Fruit fly (Drosophila melanogaster) whole organism, embryonic: ENCODE data around the gene GAPcenA.
A peak's percentile ranks its signal among the peaks of the same experiment; 100 is the strongest.

Source experiments
- Asciz ChIP-seq: fragments of 200-800 bp; sonication (Bioruptor generic); optimal IDR thresholded peaks from 2 replicates; lab custom pipeline; 2017; ENCODE audit warnings: missing biosample characterization, mild to moderate bottlenecking, missing genetic modification characterization, missing genetic modification reagents
- Atf3 ChIP-seq: fragments of 200-800 bp; sonication (Bioruptor generic); optimal IDR thresholded peaks from 3 replicates; lab custom pipeline; 2016; ENCODE audit warnings: missing biosample characterization, missing genetic modification characterization
- C15 ChIP-seq: fragments of 200-800 bp; sonication (Bioruptor generic); IDR thresholded peaks from 3 replicates; pipeline ENCODE4 v1.3.6; 2022; ENCODE audit warnings: missing biosample characterization, missing genetic modification characterization
- CG10431 ChIP-seq: fragments of 200-800 bp; sonication (Bioruptor generic); optimal IDR thresholded peaks from 3 replicates; lab custom pipeline; 2018; ENCODE audit warnings: missing biosample characterization, mild to moderate bottlenecking, missing genetic modification characterization
- CG12071 ChIP-seq: fragments of 200-800 bp; sonication (Bioruptor generic); optimal IDR thresholded peaks from 3 replicates; lab custom pipeline; 2018; ENCODE audit warnings: missing biosample characterization, mild to moderate bottlenecking, missing genetic modification characterization
- CG12236 ChIP-seq: fragments of 200-800 bp; sonication (Bioruptor generic); optimal IDR thresholded peaks from 2 replicates; lab custom pipeline; 2016; ENCODE audit warnings: missing biosample characterization, missing genetic modification characterization
- CG14014 ChIP-seq: fragments of 200-800 bp; sonication (Bioruptor generic); IDR thresholded peaks from 2 replicates; pipeline ENCODE4 v1.3.6; 2022; ENCODE audit warnings: missing biosample characterization, missing genetic modification characterization
- CG14860 ChIP-seq: fragments of 200-800 bp; sonication (Bioruptor generic); IDR thresholded peaks from 3 replicates; pipeline ENCODE4 v1.3.6; 2022; ENCODE audit warnings: missing biosample characterization, missing genetic modification characterization; ENCODE audit not compliant: partially characterized antibody
- CG16779 ChIP-seq: fragments of 200-800 bp; sonication (Bioruptor generic); IDR thresholded peaks from 2 replicates; pipeline ENCODE4 v1.3.6; 2022; ENCODE audit warnings: missing biosample characterization, missing genetic modification characterization
- CG17359 ChIP-seq: fragments of 200-800 bp; sonication (Bioruptor generic); optimal IDR thresholded peaks from 3 replicates; lab custom pipeline; 2018; ENCODE audit warnings: missing biosample characterization, mild to moderate bottlenecking, missing genetic modification characterization, moderate library complexity
- CG17361 ChIP-seq: fragments of 200-800 bp; sonication (Bioruptor generic); IDR thresholded peaks from 3 replicates; pipeline ENCODE4 v1.3.6; 2022; ENCODE audit warnings: missing biosample characterization, missing genetic modification characterization
- CG17385 ChIP-seq: fragments of 200-800 bp; sonication (Bioruptor generic); optimal IDR thresholded peaks from 3 replicates; lab custom pipeline; 2018; ENCODE audit warnings: missing biosample characterization, mild to moderate bottlenecking, missing genetic modification characterization
- CG17802 ChIP-seq: fragments of 200-800 bp; sonication (Bioruptor generic); optimal IDR thresholded peaks from 2 replicates; lab custom pipeline; 2018; ENCODE audit warnings: missing biosample characterization, mild to moderate bottlenecking, missing genetic modification characterization, moderate library complexity
- CG2199 ChIP-seq: fragments of 200-800 bp; sonication (Bioruptor generic); IDR thresholded peaks from 3 replicates; pipeline ENCODE4 v1.3.6; 2022; ENCODE audit warnings: missing biosample characterization, missing genetic modification characterization
- CG2202 ChIP-seq: fragments of 200-800 bp; sonication (Bioruptor generic); optimal IDR thresholded peaks from 2 replicates; lab custom pipeline; 2018; ENCODE audit warnings: missing biosample characterization, mild to moderate bottlenecking, missing genetic modification characterization
- CG2678 ChIP-seq: fragments of 200-800 bp; sonication (Bioruptor generic); optimal IDR thresholded peaks from 3 replicates; lab custom pipeline; 2019; ENCODE audit warnings: missing biosample characterization, mild to moderate bottlenecking, missing genetic modification characterization, moderate library complexity
- CG30020 ChIP-seq: fragments of 200-800 bp; optimal IDR thresholded peaks from 2 replicates; lab custom pipeline; 2019; ENCODE audit warnings: missing biosample characterization, mild to moderate bottlenecking, missing genetic modification characterization, moderate library complexity
- CG3838 ChIP-seq: fragments of 200-800 bp; sonication (Bioruptor generic); optimal IDR thresholded peaks from 3 replicates; lab custom pipeline; 2016; ENCODE audit warnings: missing biosample characterization, missing genetic modification characterization
- CG6175 ChIP-seq: fragments of 200-800 bp; sonication (Bioruptor generic); IDR thresholded peaks from 3 replicates; pipeline ENCODE4 v1.3.6; 2022; ENCODE audit warnings: missing biosample characterization, missing genetic modification characterization
- CG6254 ChIP-seq: fragments of 200-800 bp; sonication (Bioruptor generic); optimal IDR thresholded peaks from 3 replicates; lab custom pipeline; 2017; ENCODE audit warnings: mild to moderate bottlenecking, missing biosample characterization, missing genetic modification reagents, missing genetic modification characterization
- CG8924 ChIP-seq: fragments of 200-800 bp; optimal IDR thresholded peaks from 3 replicates; lab custom pipeline; 2019; ENCODE audit warnings: missing biosample characterization, mild to moderate bottlenecking, missing genetic modification characterization, moderate library complexity
- CHES-1-like ChIP-seq: fragments of 200-800 bp; sonication (Bioruptor generic); optimal IDR thresholded peaks from 2 replicates; lab custom pipeline; 2016; ENCODE audit warnings: missing biosample characterization, missing genetic modification characterization
- D19B ChIP-seq: fragments of 200-800 bp; sonication (Bioruptor generic); optimal IDR thresholded peaks from 2 replicates; lab custom pipeline; 2017; ENCODE audit warnings: missing biosample characterization, mild to moderate bottlenecking, missing genetic modification characterization
- Ets65A ChIP-seq: fragments of 200-800 bp; sonication (Bioruptor generic); peaks from one replicate; lab custom pipeline; 2016; ENCODE audit warnings: missing biosample characterization, missing genetic modification characterization
- HLH4C ChIP-seq: fragments of 200-800 bp; sonication (Bioruptor generic); IDR thresholded peaks from 3 replicates; pipeline ENCODE4 v1.3.6; 2022; ENCODE audit warnings: missing biosample characterization, missing genetic modification characterization; ENCODE audit not compliant: partially characterized antibody
- Mes4 ChIP-seq: fragments of 200-800 bp; sonication (Bioruptor generic); optimal IDR thresholded peaks from 2 replicates; lab custom pipeline; 2016; ENCODE audit warnings: missing biosample characterization, missing genetic modification characterization
- ase ChIP-seq: fragments of 200-800 bp; sonication (Bioruptor generic); IDR thresholded peaks from 3 replicates; pipeline ENCODE4 v1.3.6; 2022; ENCODE audit warnings: missing biosample characterization, missing genetic modification characterization
- bbx ChIP-seq: fragments of 200-800 bp; sonication (Bioruptor generic); IDR thresholded peaks from 2 replicates; pipeline ENCODE4 v1.3.6; 2022; ENCODE audit warnings: missing biosample characterization, missing genetic modification characterization; ENCODE audit not compliant: partially characterized antibody
- bsh ChIP-seq, 2 experiments: fragments of 200-800 bp; sonication (Bioruptor generic); optimal IDR thresholded peaks; 2 replicates each; lab custom pipeline; 2017 to 2018; ENCODE audit warnings: mild to moderate bottlenecking in 2 of 2, missing biosample characterization in 2 of 2, missing genetic modification characterization in 2 of 2, moderate library complexity in 1 of 2
- cwo ChIP-seq: fragments of 200-800 bp; sonication (Bioruptor generic); optimal IDR thresholded peaks from 3 replicates; lab custom pipeline; 2017; ENCODE audit warnings: missing biosample characterization, missing genetic modification characterization, mild to moderate bottlenecking, moderate library complexity, missing genetic modification reagents
- dimm ChIP-seq: fragments of 200-800 bp; sonication (Bioruptor generic); IDR thresholded peaks from 2 replicates; pipeline ENCODE4 v1.3.6; 2022; ENCODE audit warnings: missing biosample characterization, missing genetic modification characterization
- disco-r ChIP-seq: fragments of 200-800 bp; sonication (Bioruptor generic); optimal IDR thresholded peaks from 2 replicates; lab custom pipeline; 2016; ENCODE audit warnings: missing biosample characterization, missing genetic modification characterization
- fu2 ChIP-seq: fragments of 200-800 bp; sonication (Bioruptor generic); optimal IDR thresholded peaks from 2 replicates; lab custom pipeline; 2016; ENCODE audit warnings: missing biosample characterization, missing genetic modification characterization
- grau ChIP-seq: fragments of 200-800 bp; optimal IDR thresholded peaks from 3 replicates; lab custom pipeline; 2019; ENCODE audit warnings: missing biosample characterization, mild to moderate bottlenecking, missing genetic modification characterization, moderate library complexity
- gsb-n ChIP-seq: fragments of 200-800 bp; sonication (Bioruptor generic); optimal IDR thresholded peaks from 3 replicates; lab custom pipeline; 2018; ENCODE audit warnings: missing biosample characterization, mild to moderate bottlenecking, missing genetic modification characterization
- ind ChIP-seq: fragments of 200-800 bp; sonication (Bioruptor generic); optimal IDR thresholded peaks from 3 replicates; lab custom pipeline; 2016; ENCODE audit warnings: missing biosample characterization, missing genetic modification characterization
- jigr1 ChIP-seq: fragments of 200-800 bp; sonication (Bioruptor generic); IDR thresholded peaks from 3 replicates; pipeline ENCODE4 v1.3.6; 2022; ENCODE audit warnings: missing biosample characterization, missing genetic modification characterization
- kay ChIP-seq: fragments of 200-800 bp; sonication (Bioruptor generic); optimal IDR thresholded peaks from 2 replicates; lab custom pipeline; 2016; ENCODE audit warnings: missing biosample characterization, missing genetic modification characterization
- kni ChIP-seq: fragments of 200-800 bp; sonication (Bioruptor generic); optimal IDR thresholded peaks from 3 replicates; lab custom pipeline; 2017; ENCODE audit warnings: mild to moderate bottlenecking, missing biosample characterization, missing genetic modification reagents, missing genetic modification characterization
- knrl ChIP-seq: fragments of 200-800 bp; sonication (Bioruptor generic); IDR thresholded peaks from 3 replicates; pipeline ENCODE4 v1.3.6; 2022; ENCODE audit warnings: missing biosample characterization, missing genetic modification characterization; ENCODE audit not compliant: partially characterized antibody
- lola ChIP-seq, 3 experiments: fragments of >200 bp in 2 of 3; fragments of 200-800 bp in 1 of 3; sonication (Bioruptor generic) in 1 of 3; optimal IDR thresholded peaks; 2 replicates each; lab custom pipeline; 2017 to 2019; ENCODE audit warnings: missing biosample characterization in 3 of 3, missing genetic modification characterization in 3 of 3, mild to moderate bottlenecking in 1 of 3, moderate library complexity in 1 of 3
- sim ChIP-seq: fragments of 200-800 bp; sonication (Bioruptor generic); IDR thresholded peaks from 2 replicates; pipeline ENCODE4 v1.3.6; 2022; ENCODE audit warnings: missing biosample characterization, missing genetic modification characterization
- stwl ChIP-seq: fragments of 200-800 bp; sonication (Bioruptor generic); optimal IDR thresholded peaks from 3 replicates; lab custom pipeline; 2018; ENCODE audit warnings: missing biosample characterization, mild to moderate bottlenecking, missing genetic modification characterization, moderate library complexity
- sug ChIP-seq: fragments of 200-800 bp; optimal IDR thresholded peaks from 2 replicates; lab custom pipeline; 2019; ENCODE audit warnings: missing biosample characterization, mild to moderate bottlenecking, missing genetic modification characterization, moderate library complexity
- tap ChIP-seq: fragments of 200-800 bp; optimal IDR thresholded peaks from 3 replicates; lab custom pipeline; 2019; ENCODE audit warnings: missing biosample characterization, mild to moderate bottlenecking, missing genetic modification characterization, moderate library complexity
- tna ChIP-seq: fragments of 200-800 bp; sonication (Bioruptor generic); IDR thresholded peaks from 2 replicates; pipeline ENCODE4 v1.3.6; 2022; ENCODE audit warnings: missing biosample characterization, missing genetic modification characterization; ENCODE audit not compliant: partially characterized antibody
- toy ChIP-seq: fragments of 200-800 bp; sonication (Bioruptor generic); IDR thresholded peaks from 2 replicates; pipeline ENCODE4 v1.3.6; 2022; ENCODE audit warnings: missing biosample characterization, missing genetic modification characterization
- trh ChIP-seq: fragments of 200-800 bp; sonication (Bioruptor generic); optimal IDR thresholded peaks from 2 replicates; lab custom pipeline; 2016; ENCODE audit warnings: missing biosample characterization, missing genetic modification characterization
- tup ChIP-seq: fragments of 200-800 bp; sonication (Bioruptor generic); optimal IDR thresholded peaks from 2 replicates; lab custom pipeline; 2016; ENCODE audit warnings: missing biosample characterization, mild to moderate bottlenecking, missing genetic modification characterization, moderate library complexity

The GAPcenA gene

dm6 chr3L:8340264-8341095 lies 5.9 kb upstream of the GAPcenA start, which contains the start of the genes Prim1 and CG7083 (continued):
- TF ChIP-seq disco-r (GFP tag; lab: Kevin White, UChicago): no peak
- TF ChIP-seq CG2199: no peak
- TF ChIP-seq gsb-n: peak; percentile 29
- TF ChIP-seq CG12236 (GFP tag; lab: Kevin White, UChicago): peak; percentile 33
- TF ChIP-seq bbx (GFP tag; lab: Robert Waterston, UW): peak; percentile 45
- TF ChIP-seq knrl (GFP tag; lab: Robert Waterston, UW): no peak
- TF ChIP-seq tna (GFP tag; lab: Robert Waterston, UW): no peak
- no peak for TF ChIP-seq CG16779 (GFP tag; lab: Robert Waterston, UW)
- no peak for TF ChIP-seq C15
- TF ChIP-seq trh (GFP tag; lab: Kevin White, UChicago): no peak
- peak; percentile 49 for TF ChIP-seq CG8924
- TF ChIP-seq CHES-1-like (GFP tag; lab: Kevin White, UChicago): peak; percentile 76
- no peak for TF ChIP-seq CG17802 (tag; lab: Kevin White, UChicago)
- TF ChIP-seq CG2202: peak; percentile 24
- no peak for TF ChIP-seq CG6254
- peak; percentile 33 for TF ChIP-seq Asciz
- no peak for TF ChIP-seq HLH4C (GFP tag; lab: Robert Waterston, UW)
- TF ChIP-seq kay (GFP tag; lab: Kevin White, UChicago): no peak
- no peak for TF ChIP-seq toy (GFP tag; lab: Robert Waterston, UW)
- peak; percentile 35 for TF ChIP-seq CG30020 (tag; lab: Kevin White, UChicago)
- no peak for TF ChIP-seq jigr1 (GFP tag; lab: Robert Waterston, UW)
- peak; percentile 60 for TF ChIP-seq CG17385 (GFP tag; lab: Kevin White, UChicago)
- TF ChIP-seq ind (GFP tag; lab: Kevin White, UChicago): peak; percentile 53
- TF ChIP-seq cwo (GFP tag; lab: Kevin White, UChicago): peak; percentile 21
- TF ChIP-seq ase (GFP tag; lab: Robert Waterston, UW): no peak
- peak; percentile 24 for TF ChIP-seq tup (GFP tag; lab: Kevin White, UChicago)
- no peak for TF ChIP-seq D19B
- TF ChIP-seq tap: peak; percentile 11
- peak; percentile 39 for TF ChIP-seq kni (GFP tag; lab: Kevin White, UChicago)
- TF ChIP-seq bsh (GFP tag; optimal IDR thresholded peaks at IDR 0.05; lab: Kevin White, UChicago): peak in 1 of 2 experiments; percentile 54
- TF ChIP-seq CG17361 (GFP tag; lab: Robert Waterston, UW): peak; percentile 60; the same call in 2 of the 3 replicates
- peak; percentile 67 for TF ChIP-seq sug (tag; lab: Kevin White, UChicago)
- TF ChIP-seq CG14860: no peak
- peak; percentile 26 for TF ChIP-seq CG17359
- TF ChIP-seq grau (tag; lab: Kevin White, UChicago): peak; percentile 52
- TF ChIP-seq Mes4 (GFP tag; lab: Kevin White, UChicago): peak; percentile 54
- no peak for TF ChIP-seq CG6175
- peak in 1 of 3 experiments; percentile 55 for TF ChIP-seq lola (GFP tag; optimal IDR thresholded peaks at IDR 0.05; lab: Kevin White, UChicago)
- peak; percentile 72 for TF ChIP-seq Ets65A (GFP tag; lab: Kevin White, UChicago)
- TF ChIP-seq CG12071: no peak
- peak; percentile 1 for TF ChIP-seq Atf3 (GFP tag; lab: Kevin White, UChicago)
- no peak for TF ChIP-seq CG2678 (tag; lab: Kevin White, UChicago)
- TF ChIP-seq CG10431 (GFP tag; lab: Kevin White, UChicago): no peak
- TF ChIP-seq dimm (GFP tag; lab: Robert Waterston, UW): no peak
- no peak for TF ChIP-seq sim (GFP tag; lab: Robert Waterston, UW)
- TF ChIP-seq CG14014 (GFP tag; lab: Robert Waterston, UW): no peak
- TF ChIP-seq fu2 (GFP tag; lab: Kevin White, UChicago): peak; percentile 32
- peak; percentile 65 for TF ChIP-seq stwl
- TF ChIP-seq CG3838 (GFP tag; lab: Kevin White, UChicago): no peak
